Worm (Caenorhabditis elegans) whole organism, mixed stage, embryonic: ENCODE results near the gene T13F2.6.

Source experiments
- ces-1 ChIP-seq: fragments of 150-350 bp; optimal IDR thresholded peaks from 2 replicates; lab custom pipeline; 2014; ENCODE audit warnings: missing biosample characterization, missing genetic modification reagents, missing genetic modification characterization
- hlh-1 ChIP-seq: fragments of 150-350 bp; optimal IDR thresholded peaks from 2 replicates; lab custom pipeline; 2014; ENCODE audit warnings: missing biosample characterization, missing genetic modification reagents, missing genetic modification characterization
- lin-13 ChIP-seq: fragments of 150-350 bp; optimal IDR thresholded peaks from 2 replicates; lab custom pipeline; 2014; ENCODE audit warnings: missing biosample characterization, missing genetic modification characterization
- mep-1 ChIP-seq: fragments of 150-350 bp; optimal IDR thresholded peaks from 2 replicates; lab custom pipeline; 2017; ENCODE audit warnings: missing biosample characterization, missing genetic modification reagents, missing genetic modification characterization, inconsistent platforms
- nhr-12 ChIP-seq: fragments of 150-350 bp; optimal IDR thresholded peaks from 2 replicates; lab custom pipeline; 2014; ENCODE audit warnings: missing biosample characterization, missing genetic modification characterization
- nhr-2 ChIP-seq: fragments of 150-350 bp; optimal IDR thresholded peaks from 2 replicates; lab custom pipeline; 2014; ENCODE audit warnings: missing biosample characterization, missing genetic modification characterization
- nhr-237 ChIP-seq: fragments of 150-350 bp; optimal IDR thresholded peaks from 2 replicates; lab custom pipeline; 2014; ENCODE audit warnings: missing biosample characterization, missing genetic modification characterization
- nhr-76 ChIP-seq: sonication (generic microtip); optimal IDR thresholded peaks from 2 replicates; lab custom pipeline; 2017; ENCODE audit warnings: missing biosample characterization, missing genetic modification characterization
- pha-4 ChIP-seq: fragments of 150-350 bp; optimal IDR thresholded peaks from 2 replicates; lab custom pipeline; 2018; ENCODE audit warnings: missing biosample characterization, missing genetic modification reagents, missing genetic modification characterization
- unc-62 ChIP-seq: fragments of 150-350 bp; optimal IDR thresholded peaks from 2 replicates; lab custom pipeline; 2014; ENCODE audit warnings: missing biosample characterization, missing genetic modification reagents, missing genetic modification characterization
- ztf-11 ChIP-seq: fragments of 150-350 bp; optimal IDR thresholded peaks from 2 replicates; lab custom pipeline; 2014; ENCODE audit warnings: missing biosample characterization, missing genetic modification characterization

DNA sequence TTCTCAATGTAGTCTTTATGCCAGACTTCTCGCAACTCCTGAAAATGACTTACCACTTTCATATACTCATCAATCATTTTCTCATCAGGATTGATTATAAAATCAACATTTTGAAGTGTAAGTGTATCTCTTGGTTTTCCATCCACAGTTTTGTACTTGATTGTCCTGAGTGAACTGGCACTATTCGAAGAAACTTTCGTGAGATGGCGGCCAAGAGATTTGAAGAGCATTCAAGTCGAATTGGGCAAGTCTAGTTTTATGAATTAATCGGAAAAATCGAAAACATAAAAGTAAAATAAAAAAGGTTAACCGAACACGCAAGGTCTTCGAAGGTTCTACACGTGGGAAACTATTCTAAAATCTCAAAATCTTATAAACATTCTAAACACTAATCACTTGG lies 35.2 kb upstream of the T13F2.6 start, which contains the start of gene C28D4.7:
- TF ChIP-seq pha-4 = no peak
- no peak for TF ChIP-seq ztf-11 (tag; lab: Kevin White, UChicago)
- TF ChIP-seq unc-62 (GFP tag; lab: Kevin White, UChicago) = no peak
- no peak for TF ChIP-seq lin-13 (tag; lab: Kevin White, UChicago)
- TF ChIP-seq nhr-12 = no peak
- TF ChIP-seq nhr-237 (tag; lab: Kevin White, UChicago) = no peak
- TF ChIP-seq hlh-1 (tag; lab: Kevin White, UChicago) = no peak
- no peak for TF ChIP-seq mep-1 (tag; lab: Kevin White, UChicago)
- TF ChIP-seq nhr-2 = no peak
- no peak for TF ChIP-seq nhr-76 (tag; lab: Kevin White, UChicago)
- no peak for TF ChIP-seq ces-1 (GFP tag; lab: Kevin White, UChicago)
